Fruit fly (Drosophila melanogaster) Kc167 (cell line): ENCODE results near the gene CG33290.

Source experiments
- Myc ChIP-seq: fragments of >200 bp; optimal IDR thresholded peaks from 2 replicates; lab custom pipeline; 2017; ENCODE audit warnings: missing external identifiers
- Sin3A ChIP-seq: fragments of >200 bp; optimal IDR thresholded peaks from 2 replicates; lab custom pipeline; 2018; ENCODE audit warnings: missing external identifiers
- h ChIP-seq: fragments of >200 bp; optimal IDR thresholded peaks from 3 replicates; lab custom pipeline; 2018; ENCODE audit warnings: missing external identifiers
- insv ChIP-seq: fragments of >200 bp; optimal IDR thresholded peaks from 3 replicates; lab custom pipeline; 2018; ENCODE audit warnings: missing external identifiers
- psq ChIP-seq: fragments of >200 bp; optimal IDR thresholded peaks from 2 replicates; lab custom pipeline; 2017; ENCODE audit warnings: missing external identifiers
- ttk ChIP-seq: sonication (Bioruptor generic); optimal IDR thresholded peaks from 2 replicates; lab custom pipeline; 2017; ENCODE audit warnings: missing external identifiers

CG33290 gene

dm6 chr3L:21542059-21542458, at the start of gene CG33290:
Gene CG33290 (plus strand): TSS chr3L:21542359.
- TF ChIP-seq insv (lab: Kevin White, UChicago) (no peak), Sin3A (lab: Kevin White, UChicago) (no peak), h (lab: Kevin White, UChicago) (no peak), ttk (no peak), psq (lab: Kevin White, UChicago) (no peak), Myc (lab: Kevin White, UChicago) (no peak)

dm6 chr3L:21492723-21493316, 49.3 kb upstream of the CG33290 start, which contains the start of the genes CG7202 and CG7519:
Gene CG7202 (minus strand): TSS chr3L:21492773.
Gene CG7519 (plus strand): TSS chr3L:21493083.
- no peak for TF ChIP-seq insv (lab: Kevin White, UChicago)
- no peak for TF ChIP-seq Sin3A (lab: Kevin White, UChicago)
- no peak for TF ChIP-seq ttk
- no peak for TF ChIP-seq h (lab: Kevin White, UChicago)
- no peak for TF ChIP-seq Myc (lab: Kevin White, UChicago)
- no peak for TF ChIP-seq psq (lab: Kevin White, UChicago)

dm6 chr3L:21496502-21496864, 45.7 kb upstream of the CG33290 start:
- no peak for TF ChIP-seq h (lab: Kevin White, UChicago)
- TF ChIP-seq insv (lab: Kevin White, UChicago): no peak
- TF ChIP-seq psq (lab: Kevin White, UChicago): no peak
- TF ChIP-seq Sin3A (lab: Kevin White, UChicago): no peak
- no peak for TF ChIP-seq Myc (lab: Kevin White, UChicago)
- TF ChIP-seq ttk: no peak

- no peak for TF ChIP-seq Sin3A (lab: Kevin White, UChicago)
- TF ChIP-seq psq (lab: Kevin White, UChicago): no peak
- no peak for TF ChIP-seq h (lab: Kevin White, UChicago)
Measured at dm6 chr3L:21496865-21497634, 45.1 kb upstream of the CG33290 start, which contains the start of gene Hr78. Gene Hr78 (minus strand): TSS chr3L:21497494.

- TF ChIP-seq Myc (lab: Kevin White, UChicago) (no peak), insv (lab: Kevin White, UChicago) (no peak), ttk (no peak), psq (lab: Kevin White, UChicago) (no peak), h (lab: Kevin White, UChicago) (no peak), Sin3A (lab: Kevin White, UChicago) (no peak)
Measured at dm6 chr3L:21501172-21501571, 41.0 kb upstream of the CG33290 start, which contains the start of gene Est-Q. Gene Est-Q (plus strand): TSS chr3L:21501421.

- TF ChIP-seq h (lab: Kevin White, UChicago): no peak
- TF ChIP-seq psq (lab: Kevin White, UChicago): no peak
- TF ChIP-seq ttk: no peak
- TF ChIP-seq insv (lab: Kevin White, UChicago): no peak
- TF ChIP-seq Myc (lab: Kevin White, UChicago): no peak
- no peak for TF ChIP-seq Sin3A (lab: Kevin White, UChicago)
Measured at dm6 chr3L:21501928-21502327, 40.2 kb upstream of the CG33290 start.

dm6 chr3L:21507354-21507928, 34.7 kb upstream of the CG33290 start, which contains the start of the genes Glg1 and M6:
Gene Glg1 (minus strand): TSS chr3L:21507538.
Gene M6 (plus strand): TSS chr3L:21507852.
- TF ChIP-seq psq (lab: Kevin White, UChicago): no peak
- TF ChIP-seq Myc (lab: Kevin White, UChicago): no peak
- no peak for TF ChIP-seq insv (lab: Kevin White, UChicago)
- no peak for TF ChIP-seq h (lab: Kevin White, UChicago)

dm6 chr3L:21507955-21508354, 34.2 kb upstream of the CG33290 start:
- no peak for TF ChIP-seq ttk

- no peak for TF ChIP-seq Myc (lab: Kevin White, UChicago)
- no peak for TF ChIP-seq ttk
- no peak for TF ChIP-seq Sin3A (lab: Kevin White, UChicago)
- no peak for TF ChIP-seq psq (lab: Kevin White, UChicago)
- TF ChIP-seq h (lab: Kevin White, UChicago): no peak
- TF ChIP-seq insv (lab: Kevin White, UChicago): no peak
Measured at dm6 chr3L:21508621-21509020, 33.5 kb upstream of the CG33290 start.

dm6 chr3L:21509488-21510122, 32.6 kb upstream of the CG33290 start:
- TF ChIP-seq ttk (no peak), h (lab: Kevin White, UChicago) (no peak), insv (lab: Kevin White, UChicago) (no peak)

dm6 chr3L:21515823-21516715, 26.1 kb upstream of the CG33290 start, which contains the start of the genes SAK and Cdk12:
Gene SAK (minus strand): TSS chr3L:21515887.
Gene Cdk12 (plus strand): TSS chr3L:21516306.
- no peak for TF ChIP-seq Myc (lab: Kevin White, UChicago)
- no peak for TF ChIP-seq Sin3A (lab: Kevin White, UChicago)
- no peak for TF ChIP-seq h (lab: Kevin White, UChicago)
